Fruit fly (Drosophila melanogaster) whole organism, prepupa: Measurements from ENCODE around the gene Cog1.
A peak's percentile ranks its signal among the peaks of the same experiment; 100 is the strongest.

Experiments used
- Blimp-1 ChIP-seq: fragments of 200-800 bp; sonication (Bioruptor generic); optimal IDR thresholded peaks from 3 replicates; lab custom pipeline; 2017; ENCODE audit warnings: missing biosample characterization, missing genetic modification characterization, mild to moderate bottlenecking, moderate library complexity, missing genetic modification reagents
- CG10631 ChIP-seq: fragments of 200-800 bp; sonication (Bioruptor generic); optimal IDR thresholded peaks from 2 replicates; lab custom pipeline; 2016; ENCODE audit warnings: missing biosample characterization, missing genetic modification characterization
- CG10669 ChIP-seq: fragments of 200-800 bp; sonication (Bioruptor generic); optimal IDR thresholded peaks from 3 replicates; lab custom pipeline; 2018; ENCODE audit warnings: missing biosample characterization, mild to moderate bottlenecking, missing genetic modification characterization, moderate library complexity
- CG11294 ChIP-seq: fragments of 200-800 bp; sonication (Bioruptor generic); IDR thresholded peaks from 2 replicates; pipeline ENCODE4 v1.3.6; 2022; ENCODE audit warnings: missing biosample characterization, missing genetic modification characterization
- CG15336 ChIP-seq: fragments of 200-800 bp; sonication (Bioruptor generic); IDR thresholded peaks from 2 replicates; pipeline ENCODE4 v1.3.6; 2022; ENCODE audit warnings: missing biosample characterization, missing genetic modification characterization
- CG1621 ChIP-seq: fragments of 200-800 bp; sonication (Bioruptor generic); optimal IDR thresholded peaks from 3 replicates; lab custom pipeline; 2018; ENCODE audit warnings: missing biosample characterization, mild to moderate bottlenecking, missing genetic modification characterization
- CG16779 ChIP-seq: fragments of 200-800 bp; sonication (Bioruptor generic); optimal IDR thresholded peaks from 3 replicates; lab custom pipeline; 2017; ENCODE audit warnings: missing biosample characterization, mild to moderate bottlenecking, missing genetic modification characterization
- CG3032 ChIP-seq: fragments of 200-800 bp; optimal IDR thresholded peaks from 2 replicates; lab custom pipeline; 2019; ENCODE audit warnings: missing biosample characterization, mild to moderate bottlenecking, missing genetic modification characterization, moderate library complexity
- CG31627 ChIP-seq: fragments of 200-800 bp; sonication (Bioruptor generic); optimal IDR thresholded peaks from 3 replicates; lab custom pipeline; 2016; ENCODE audit warnings: missing biosample characterization, missing genetic modification characterization
- CG32006 ChIP-seq: fragments of 200-800 bp; sonication (Bioruptor generic); optimal IDR thresholded peaks from 3 replicates; lab custom pipeline; 2017; ENCODE audit warnings: missing biosample characterization, mild to moderate bottlenecking, missing genetic modification characterization
- CG34406 ChIP-seq: fragments of 200-800 bp; sonication (Bioruptor generic); optimal IDR thresholded peaks from 3 replicates; lab custom pipeline; 2016; ENCODE audit warnings: missing biosample characterization, missing genetic modification characterization
- CG3919 ChIP-seq: fragments of 200-800 bp; sonication (Bioruptor generic); optimal IDR thresholded peaks from 3 replicates; lab custom pipeline; 2016; ENCODE audit warnings: missing biosample characterization, missing genetic modification characterization
- CG4318 ChIP-seq: fragments of 200-800 bp; sonication (Bioruptor generic); optimal IDR thresholded peaks from 3 replicates; lab custom pipeline; 2017; ENCODE audit warnings: missing biosample characterization, mild to moderate bottlenecking, missing genetic modification characterization
- CG6163 ChIP-seq: fragments of 200-800 bp; sonication (Bioruptor generic); IDR thresholded peaks from 3 replicates; pipeline ENCODE4 v1.3.6; 2022; ENCODE audit warnings: missing biosample characterization, missing genetic modification characterization
- CG6276 ChIP-seq: fragments of 200-800 bp; sonication (Bioruptor generic); optimal IDR thresholded peaks from 2 replicates; lab custom pipeline; 2017; ENCODE audit warnings: missing biosample characterization, mild to moderate bottlenecking, missing genetic modification characterization
- CG6808 ChIP-seq: fragments of 200-800 bp; sonication (Bioruptor generic); optimal IDR thresholded peaks from 3 replicates; lab custom pipeline; 2017; ENCODE audit warnings: missing biosample characterization, missing genetic modification characterization, mild to moderate bottlenecking, moderate library complexity, missing genetic modification reagents
- CG6854 ChIP-seq: fragments of 200-800 bp; sonication (Bioruptor generic); optimal IDR thresholded peaks from 2 replicates; lab custom pipeline; 2017; ENCODE audit warnings: missing biosample characterization, mild to moderate bottlenecking, missing genetic modification characterization
- CG7368 ChIP-seq: fragments of 200-800 bp; sonication (Bioruptor generic); optimal IDR thresholded peaks from 3 replicates; lab custom pipeline; 2016; ENCODE audit warnings: missing biosample characterization, missing genetic modification characterization
- CG8119 ChIP-seq: fragments of 200-800 bp; sonication (Bioruptor generic); IDR thresholded peaks from 3 replicates; pipeline ENCODE4 v1.3.6; 2022; ENCODE audit warnings: missing biosample characterization, missing genetic modification characterization
- CG8632 ChIP-seq: fragments of 200-800 bp; sonication (Bioruptor generic); optimal IDR thresholded peaks from 3 replicates; lab custom pipeline; 2016; ENCODE audit warnings: missing biosample characterization, missing genetic modification characterization
- CG9139 ChIP-seq: fragments of 200-800 bp; sonication (Bioruptor generic); optimal IDR thresholded peaks from 3 replicates; lab custom pipeline; 2017; ENCODE audit warnings: missing biosample characterization, mild to moderate bottlenecking, missing genetic modification characterization
- Eip75B ChIP-seq: fragments of 200-800 bp; sonication (Bioruptor generic); optimal IDR thresholded peaks from 3 replicates; lab custom pipeline; 2016; ENCODE audit warnings: missing biosample characterization, missing genetic modification characterization
- Eip78C ChIP-seq: fragments of 200-800 bp; sonication (Bioruptor generic); peaks from one replicate; lab custom pipeline; 2016; ENCODE audit warnings: missing biosample characterization, missing genetic modification characterization
- Eip93F ChIP-seq: fragments of 200-800 bp; sonication (Bioruptor generic); optimal IDR thresholded peaks from 2 replicates; lab custom pipeline; 2016; ENCODE audit warnings: missing biosample characterization, mild to moderate bottlenecking, missing genetic modification characterization
- Ets21C ChIP-seq: fragments of 200-800 bp; sonication (Bioruptor generic); optimal IDR thresholded peaks from 3 replicates; lab custom pipeline; 2016; ENCODE audit warnings: missing biosample characterization, missing genetic modification characterization
- Ets96B ChIP-seq: fragments of 200-800 bp; optimal IDR thresholded peaks from 2 replicates; lab custom pipeline; 2019; ENCODE audit warnings: missing biosample characterization, mild to moderate bottlenecking, missing genetic modification characterization, moderate library complexity
- Gug ChIP-seq: fragments of 200-800 bp; sonication (Bioruptor generic); IDR thresholded peaks from 2 replicates; pipeline ENCODE4 v1.3.6; 2022; ENCODE audit warnings: missing biosample characterization, missing genetic modification characterization
- Hr38 ChIP-seq: sonication (Bioruptor generic); optimal IDR thresholded peaks from 2 replicates; lab custom pipeline; 2016; ENCODE audit warnings: missing biosample characterization, missing genetic modification characterization
- Hr4 ChIP-seq: fragments of 200-800 bp; sonication (Bioruptor generic); optimal IDR thresholded peaks from 3 replicates; lab custom pipeline; 2016; ENCODE audit warnings: missing biosample characterization, missing genetic modification characterization
- Lpt ChIP-seq: fragments of 200-800 bp; sonication (Bioruptor generic); optimal IDR thresholded peaks from 3 replicates; lab custom pipeline; 2016; ENCODE audit warnings: missing biosample characterization, missing genetic modification characterization
- Met ChIP-seq: fragments of 200-800 bp; sonication (Bioruptor generic); optimal IDR thresholded peaks from 3 replicates; lab custom pipeline; 2016; ENCODE audit warnings: missing biosample characterization, missing genetic modification characterization
- OdsH ChIP-seq: fragments of 200-800 bp; sonication (Bioruptor generic); optimal IDR thresholded peaks from 3 replicates; lab custom pipeline; 2016; ENCODE audit warnings: missing biosample characterization, missing genetic modification characterization
- Sox102F ChIP-seq: fragments of 200-800 bp; sonication (Bioruptor generic); optimal IDR thresholded peaks from 2 replicates; lab custom pipeline; 2016; ENCODE audit warnings: missing biosample characterization, mild to moderate bottlenecking, missing genetic modification characterization
- Sox14 ChIP-seq: fragments of 200-800 bp; sonication (Bioruptor generic); optimal IDR thresholded peaks from 3 replicates; lab custom pipeline; 2016; ENCODE audit warnings: missing biosample characterization, missing genetic modification characterization
- Sox15 ChIP-seq: fragments of 200-800 bp; sonication (Bioruptor generic); optimal IDR thresholded peaks from 3 replicates; lab custom pipeline; 2016; ENCODE audit warnings: missing biosample characterization, missing genetic modification characterization
- achi ChIP-seq: fragments of 200-800 bp; sonication (Bioruptor generic); optimal IDR thresholded peaks from 3 replicates; lab custom pipeline; 2016; ENCODE audit warnings: missing biosample characterization, missing genetic modification characterization
- acj6 ChIP-seq: fragments of 200-800 bp; sonication (Bioruptor generic); optimal IDR thresholded peaks from 3 replicates; lab custom pipeline; 2016; ENCODE audit warnings: missing biosample characterization, missing genetic modification characterization
- cyc ChIP-seq: fragments of 200-800 bp; sonication (Bioruptor generic); optimal IDR thresholded peaks from 3 replicates; lab custom pipeline; 2016; ENCODE audit warnings: missing biosample characterization, missing genetic modification characterization
- dac ChIP-seq: fragments of 200-800 bp; sonication (Bioruptor generic); optimal IDR thresholded peaks from 2 replicates; lab custom pipeline; 2017; ENCODE audit warnings: missing biosample characterization, mild to moderate bottlenecking, missing genetic modification characterization
- dsx ChIP-seq: fragments of 200-800 bp; optimal IDR thresholded peaks from 3 replicates; lab custom pipeline; 2019; ENCODE audit warnings: missing biosample characterization, mild to moderate bottlenecking, missing genetic modification characterization, moderate library complexity; ENCODE audit not compliant: poor library complexity, severe bottlenecking
- eg ChIP-seq: fragments of 200-800 bp; sonication (Bioruptor generic); IDR thresholded peaks from 3 replicates; pipeline ENCODE4 v1.3.6; 2022; ENCODE audit warnings: missing biosample characterization, missing genetic modification characterization
- esn ChIP-seq: fragments of 200-800 bp; sonication (Bioruptor generic); optimal IDR thresholded peaks from 2 replicates; lab custom pipeline; 2016; ENCODE audit warnings: missing biosample characterization, mild to moderate bottlenecking, missing genetic modification characterization, moderate library complexity
- fd59A ChIP-seq: fragments of 200-800 bp; sonication (Bioruptor generic); optimal IDR thresholded peaks from 2 replicates; lab custom pipeline; 2017; ENCODE audit warnings: missing biosample characterization, mild to moderate bottlenecking, missing genetic modification characterization, missing genetic modification reagents
- fd85E ChIP-seq: fragments of 200-800 bp; sonication (Bioruptor generic); optimal IDR thresholded peaks from 3 replicates; lab custom pipeline; 2016; ENCODE audit warnings: missing biosample characterization, missing genetic modification characterization
- fkh ChIP-seq: fragments of 200-800 bp; sonication (Bioruptor generic); optimal IDR thresholded peaks from 3 replicates; lab custom pipeline; 2017; ENCODE audit warnings: missing biosample characterization, mild to moderate bottlenecking, missing genetic modification characterization, moderate library complexity
- lz ChIP-seq: fragments of 200-800 bp; sonication (Bioruptor generic); optimal IDR thresholded peaks from 3 replicates; lab custom pipeline; 2016; ENCODE audit warnings: missing biosample characterization, missing genetic modification characterization
- net ChIP-seq: fragments of 200-800 bp; sonication (Bioruptor generic); optimal IDR thresholded peaks from 3 replicates; lab custom pipeline; 2016; ENCODE audit warnings: missing biosample characterization, missing genetic modification characterization
- pdm3 ChIP-seq: fragments of 200-800 bp; sonication (Bioruptor generic); optimal IDR thresholded peaks from 3 replicates; lab custom pipeline; 2016; ENCODE audit warnings: missing biosample characterization, missing genetic modification characterization
- salr ChIP-seq, 2 experiments: fragments of 200-800 bp; sonication (Bioruptor generic); optimal IDR thresholded peaks; 3 replicates each; lab custom pipeline; 2016 to 2018; ENCODE audit warnings: missing biosample characterization in 2 of 2, missing genetic modification characterization in 2 of 2, mild to moderate bottlenecking in 1 of 2
- spab ChIP-seq: fragments of 200-800 bp; sonication (Bioruptor generic); optimal IDR thresholded peaks from 2 replicates; lab custom pipeline; 2017; ENCODE audit warnings: missing biosample characterization, mild to moderate bottlenecking, missing genetic modification characterization, missing genetic modification reagents
- ss ChIP-seq, 2 experiments: fragments of 200-800 bp; sonication (Bioruptor generic); optimal IDR thresholded peaks; 2 replicates in 1 of 2; 3 replicates in 1 of 2; lab custom pipeline; 2017 to 2018; ENCODE audit warnings: mild to moderate bottlenecking in 2 of 2, missing biosample characterization in 2 of 2, missing genetic modification characterization in 2 of 2, moderate library complexity in 1 of 2
- svp ChIP-seq: fragments of 200-800 bp; sonication (Bioruptor generic); peaks from one replicate; lab custom pipeline; 2016; ENCODE audit warnings: missing biosample characterization, missing genetic modification characterization
- topi ChIP-seq: fragments of 200-800 bp; sonication (Bioruptor generic); optimal IDR thresholded peaks from 3 replicates; lab custom pipeline; 2016; ENCODE audit warnings: missing biosample characterization, missing genetic modification characterization

The Cog1 gene

DNA sequence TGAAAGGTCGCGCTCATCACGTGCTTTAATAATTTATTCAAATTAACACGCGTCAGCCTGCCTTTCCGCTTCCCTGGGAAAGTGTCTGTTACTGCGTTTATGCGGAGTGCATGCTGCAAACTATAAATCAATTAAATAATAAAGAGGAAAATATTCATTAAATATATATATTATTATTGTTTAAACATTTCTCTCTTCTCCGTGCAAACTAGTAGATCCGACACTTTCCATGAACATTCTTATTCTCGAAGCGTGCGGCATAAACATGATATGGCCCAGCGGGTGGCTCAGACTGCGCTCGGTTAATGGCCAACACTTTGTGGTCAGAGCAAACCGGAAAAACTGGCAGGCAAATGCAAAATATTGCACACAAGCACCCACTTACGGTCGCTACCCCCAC, 51.1 kb downstream of the Cog1 start:
- TF ChIP-seq CG31627 (GFP tag; lab: Kevin White, UChicago): no peak
- 0 out of 2 replicates have a peak, but pooled peaks have one; percentile 31 for TF ChIP-seq CG15336 (GFP tag; lab: Robert Waterston, UW)
- TF ChIP-seq Met (GFP tag; lab: Kevin White, UChicago): no peak
- TF ChIP-seq Sox102F (GFP tag; lab: Kevin White, UChicago): no peak
- TF ChIP-seq Sox15: no peak
- no peak for TF ChIP-seq CG6854
- TF ChIP-seq CG8632 (GFP tag; lab: Kevin White, UChicago): no peak
- TF ChIP-seq Lpt (GFP tag; lab: Kevin White, UChicago): no peak
- TF ChIP-seq Eip93F (GFP tag; lab: Kevin White, UChicago): no peak
- no peak for TF ChIP-seq OdsH (GFP tag; lab: Kevin White, UChicago)
- no peak for TF ChIP-seq Ets96B (tag; lab: Kevin White, UChicago)
- TF ChIP-seq CG9139 (GFP tag; lab: Kevin White, UChicago): no peak
- TF ChIP-seq cyc (GFP tag; lab: Kevin White, UChicago): no peak
- TF ChIP-seq dac (GFP tag; lab: Kevin White, UChicago): no peak
- peak; percentile 44 for TF ChIP-seq CG32006 (GFP tag; lab: Kevin White, UChicago)
- no peak for TF ChIP-seq fkh (GFP tag; lab: Kevin White, UChicago)
- no peak for TF ChIP-seq salr (GFP tag; optimal IDR thresholded peaks at IDR 0.05; lab: Kevin White, UChicago)
- TF ChIP-seq Gug (GFP tag; lab: Robert Waterston, UW): no peak
- no peak for TF ChIP-seq CG16779
- no peak for TF ChIP-seq CG11294
- no peak for TF ChIP-seq acj6 (GFP tag; lab: Kevin White, UChicago)
- peak; percentile 7 for TF ChIP-seq CG3919 (GFP tag; lab: Kevin White, UChicago)
- no peak for TF ChIP-seq net (GFP tag; lab: Kevin White, UChicago)
- TF ChIP-seq Ets21C (GFP tag; lab: Kevin White, UChicago): no peak
- TF ChIP-seq CG7368 (GFP tag; lab: Kevin White, UChicago): no peak
- 0 out of 3 replicates have a peak, but pooled peaks have one; percentile 41 for TF ChIP-seq CG6163 (GFP tag; lab: Robert Waterston, UW)
- no peak for TF ChIP-seq lz
- TF ChIP-seq dsx (GFP tag; lab: Kevin White, UChicago): no peak
- no peak for TF ChIP-seq topi
- TF ChIP-seq fd59A (GFP tag; lab: Kevin White, UChicago): no peak
- TF ChIP-seq fd85E (GFP tag; lab: Kevin White, UChicago): no peak
- peak; percentile 22 for TF ChIP-seq CG4318 (GFP tag; lab: Kevin White, UChicago)
- no peak for TF ChIP-seq Eip75B (GFP tag; lab: Kevin White, UChicago)
- TF ChIP-seq pdm3 (GFP tag; lab: Kevin White, UChicago): no peak
- no peak; the same call in 2 of the 3 replicates for TF ChIP-seq eg (GFP tag; lab: Robert Waterston, UW)
- no peak for TF ChIP-seq CG6276 (GFP tag; lab: Kevin White, UChicago)
- TF ChIP-seq Blimp-1 (GFP tag; lab: Kevin White, UChicago): no peak
- TF ChIP-seq ss (GFP tag; optimal IDR thresholded peaks at IDR 0.05; lab: Kevin White, UChicago): no peak
- TF ChIP-seq CG6808 (GFP tag; lab: Kevin White, UChicago): no peak
- TF ChIP-seq CG34406 (GFP tag; lab: Kevin White, UChicago): no peak
- TF ChIP-seq Sox14 (GFP tag; lab: Kevin White, UChicago): no peak
- TF ChIP-seq Eip78C: no peak
- no peak for TF ChIP-seq CG1621
- TF ChIP-seq CG8119 (GFP tag; lab: Robert Waterston, UW): 0 out of 3 replicates have a peak, but pooled peaks have one; percentile 24
- no peak for TF ChIP-seq CG10631 (GFP tag; lab: Kevin White, UChicago)
- TF ChIP-seq CG10669 (GFP tag; lab: Kevin White, UChicago): no peak
- TF ChIP-seq spab: no peak
- no peak for TF ChIP-seq achi
- TF ChIP-seq svp (GFP tag; lab: Kevin White, UChicago): peak; percentile 8
- no peak for TF ChIP-seq Hr38
- no peak for TF ChIP-seq Hr4 (GFP tag; lab: Kevin White, UChicago)
- TF ChIP-seq CG3032 (tag; lab: Kevin White, UChicago): no peak
- TF ChIP-seq esn (GFP tag; lab: Kevin White, UChicago): no peak
